Fruit fly (Drosophila melanogaster): ENCODE measurements around the gene CG13795.
"Not testable (repeated sequence)": the region's sequence is repeated elsewhere in the genome, so short reads cannot be mapped to it uniquely, and the experiment has no call there.

CG13795 gene

dm6 chr2L:7744739-7745138 lies 18.6 kb upstream of the CG13795 start, which contains the start of gene CG7214:
Gene CG7214 (minus strand): TSS chr2L:7744839.
- TF ChIP-seq Hr78 (GFP tag; optimal IDR thresholded peaks at IDR 0.05), result no peak
- TF ChIP-seq Myc (optimal IDR thresholded peaks at IDR 0.05), result no peak
- TF ChIP-seq Sp1 (GFP tag; optimal IDR thresholded peaks at IDR 0.05), result no peak
- TF ChIP-seq OdsH (GFP tag; optimal IDR thresholded peaks at IDR 0.05), result no peak
- TF ChIP-seq rgr (GFP tag; optimal IDR thresholded peaks at IDR 0.05), result no peak
- TF ChIP-seq brk (GFP tag; optimal IDR thresholded peaks at IDR 0.05), result no peak

dm6 chr2L:7744208-7744607 lies 18.1 kb upstream of the CG13795 start:
- TF ChIP-seq Hr78 (GFP tag; optimal IDR thresholded peaks at IDR 0.05) (no peak), foxo (GFP tag; optimal IDR thresholded peaks at IDR 0.05) (no peak), HLH106 (tag; optimal IDR thresholded peaks at IDR 0.05) (no peak), brk (GFP tag; optimal IDR thresholded peaks at IDR 0.05) (no peak), sv (GFP tag; optimal IDR thresholded peaks at IDR 0.05) (no peak), Abd-B (GFP tag; optimal IDR thresholded peaks at IDR 0.05) (no peak), Dif (GFP tag; optimal IDR thresholded peaks at IDR 0.05; ENCODE audit: partially characterized antibody) (no peak), Sp1 (GFP tag; optimal IDR thresholded peaks at IDR 0.05) (no peak), fru (GFP tag; optimal IDR thresholded peaks at IDR 0.05) (no peak), woc (GFP tag; optimal IDR thresholded peaks at IDR 0.05) (no peak)

- TF ChIP-seq fru (GFP tag; optimal IDR thresholded peaks at IDR 0.05), result no peak
- TF ChIP-seq dsf (GFP tag; optimal IDR thresholded peaks at IDR 0.05; ENCODE audit: borderline replicate concordance), result no peak
- no peak for TF ChIP-seq sv (GFP tag; optimal IDR thresholded peaks at IDR 0.05)
- TF ChIP-seq CG9705 (GFP tag; optimal IDR thresholded peaks at IDR 0.05), result no peak
- TF ChIP-seq CrebA (GFP tag; optimal IDR thresholded peaks at IDR 0.05; ENCODE audit: borderline replicate concordance), result no peak
- no peak for TF ChIP-seq h (GFP tag; optimal IDR thresholded peaks at IDR 0.05)
- TF ChIP-seq pan (optimal IDR thresholded peaks at IDR 0.05), result no peak
- no peak for TF ChIP-seq usp (GFP tag; optimal IDR thresholded peaks at IDR 0.05)
- TF ChIP-seq N (GFP tag; optimal IDR thresholded peaks at IDR 0.05), result no peak
- no peak for TF ChIP-seq Rel (GFP tag; optimal IDR thresholded peaks at IDR 0.05)
- no peak for TF ChIP-seq Rel (tag; optimal IDR thresholded peaks at IDR 0.05)
- no peak for TF ChIP-seq Dfd (GFP tag; optimal IDR thresholded peaks at IDR 0.05)
- no peak for TF ChIP-seq dl (GFP tag; optimal IDR thresholded peaks at IDR 0.05; ENCODE audit: insufficient read depth in 1 of 2, partially characterized antibody in 2 of 2)
- no peak for TF ChIP-seq lola (GFP tag; optimal IDR thresholded peaks at IDR 0.05)
- TF ChIP-seq Dif (GFP tag; optimal IDR thresholded peaks at IDR 0.05; ENCODE audit: partially characterized antibody), result no peak
- no peak for TF ChIP-seq woc (GFP tag; optimal IDR thresholded peaks at IDR 0.05)
- TF ChIP-seq Abd-B (GFP tag; optimal IDR thresholded peaks at IDR 0.05), result no peak
Observed at dm6 chr2L:7741437-7741836, 15.3 kb upstream of the CG13795 start, which contains the start of gene Acp1. Gene Acp1 (minus strand): TSS chr2L:7741537.

dm6 chr2L:7738709-7739108 lies 12.6 kb upstream of the CG13795 start, which contains the start of gene CG31904:
Gene CG31904 (minus strand): TSS chr2L:7738809.
- TF ChIP-seq dsf (GFP tag; optimal IDR thresholded peaks at IDR 0.05; ENCODE audit: borderline replicate concordance); tai (GFP tag; optimal IDR thresholded peaks at IDR 0.05); jim (GFP tag; optimal IDR thresholded peaks at IDR 0.05): not testable (repeated sequence)

dm6 chr2L:7732570-7732969 lies 6.5 kb upstream of the CG13795 start, which contains the start of gene CG13796:
Gene CG13796 (minus strand): TSS chr2L:7732670.
- TF ChIP-seq sv (GFP tag; optimal IDR thresholded peaks at IDR 0.05); ey (GFP tag; optimal IDR thresholded peaks at IDR 0.05); pan (optimal IDR thresholded peaks at IDR 0.05): not testable (repeated sequence)

- TF ChIP-seq Rel (GFP tag; optimal IDR thresholded peaks at IDR 0.05) (no peak), Rel (tag; optimal IDR thresholded peaks at IDR 0.05) (no peak), Sp1 (GFP tag; optimal IDR thresholded peaks at IDR 0.05) (no peak), psq (GFP tag; optimal IDR thresholded peaks at IDR 0.05) (no peak), dsf (GFP tag; optimal IDR thresholded peaks at IDR 0.05; ENCODE audit: borderline replicate concordance) (no peak), tai (GFP tag; optimal IDR thresholded peaks at IDR 0.05) (no peak), foxo (GFP tag; optimal IDR thresholded peaks at IDR 0.05) (no peak), dl (GFP tag; optimal IDR thresholded peaks at IDR 0.05; ENCODE audit: insufficient read depth in 1 of 2, partially characterized antibody in 2 of 2) (no peak), pan (optimal IDR thresholded peaks at IDR 0.05) (no peak), lola (GFP tag; optimal IDR thresholded peaks at IDR 0.05) (no peak), Mio (GFP tag; optimal IDR thresholded peaks at IDR 0.05) (no peak), usp (GFP tag; optimal IDR thresholded peaks at IDR 0.05) (no peak), Abd-B (GFP tag; optimal IDR thresholded peaks at IDR 0.05) (no peak), GATAd (GFP tag; optimal IDR thresholded peaks at IDR 0.05) (no peak), sv (GFP tag; optimal IDR thresholded peaks at IDR 0.05) (no peak), rgr (GFP tag; optimal IDR thresholded peaks at IDR 0.05) (no peak), CG9705 (GFP tag; optimal IDR thresholded peaks at IDR 0.05) (no peak), CG32264 (GFP tag; optimal IDR thresholded peaks at IDR 0.05) (no peak)
Observed at dm6 chr2L:7722723-7723122, 3.4 kb downstream of the CG13795 start, which contains the start of gene CG13794. Gene CG13794 (minus strand): TSS chr2L:7722823.

All from whole organism, wandering third instar larva.